Fruit fly (Drosophila melanogaster) whole organism, wandering third instar larva: ENCODE data around the gene CG14551.
A peak's percentile ranks its signal among the peaks of the same experiment; 100 is the strongest.

Source experiments
- Abd-B ChIP-seq: fragments of >200 bp; optimal IDR thresholded peaks from 2 replicates; lab custom pipeline; 2017; ENCODE audit warnings: missing biosample characterization, missing genetic modification characterization
- CG32264 ChIP-seq: fragments of 200-800 bp; sonication (Bioruptor generic); optimal IDR thresholded peaks from 2 replicates; lab custom pipeline; 2016; ENCODE audit warnings: missing biosample characterization, missing genetic modification characterization
- CG9705 ChIP-seq: fragments of 200-800 bp; sonication (Bioruptor generic); optimal IDR thresholded peaks from 2 replicates; lab custom pipeline; 2018; ENCODE audit warnings: missing biosample characterization, mild to moderate bottlenecking, missing genetic modification characterization
- CrebA ChIP-seq: fragments of 200-800 bp; sonication (Bioruptor generic); optimal IDR thresholded peaks from 2 replicates; lab custom pipeline; 2016; ENCODE audit warnings: missing biosample characterization, mild to moderate bottlenecking, missing genetic modification characterization, borderline replicate concordance
- Dfd ChIP-seq: fragments of >200 bp; optimal IDR thresholded peaks from 2 replicates; lab custom pipeline; 2017; ENCODE audit warnings: missing biosample characterization, missing genetic modification characterization
- Dif ChIP-seq: fragments of 200-275, 200-300 bp; sonication (Bioruptor generic); optimal IDR thresholded peaks from 2 replicates; lab custom pipeline; 2018; ENCODE audit warnings: missing biosample characterization, missing genetic modification characterization; ENCODE audit not compliant: partially characterized antibody
- GATAd ChIP-seq: sonication (Bioruptor generic); optimal IDR thresholded peaks from 2 replicates; lab custom pipeline; 2016; ENCODE audit warnings: missing biosample characterization, missing genetic modification characterization
- HLH106 ChIP-seq: fragments of 200-800 bp; optimal IDR thresholded peaks from 3 replicates; lab custom pipeline; 2019; ENCODE audit warnings: missing biosample characterization, mild to moderate bottlenecking, missing genetic modification characterization, moderate library complexity
- Hnf4 ChIP-seq: fragments of 200-800 bp; sonication (Bioruptor generic); optimal IDR thresholded peaks from 2 replicates; lab custom pipeline; 2016; ENCODE audit warnings: missing biosample characterization, mild to moderate bottlenecking, missing genetic modification characterization
- Hr78 ChIP-seq: fragments of >200 bp; optimal IDR thresholded peaks from 2 replicates; lab custom pipeline; 2017; ENCODE audit warnings: missing biosample characterization, missing genetic modification characterization
- Hr83 ChIP-seq: fragments of 200-300 bp; sonication (Bioruptor generic); optimal IDR thresholded peaks from 2 replicates; lab custom pipeline; 2016; ENCODE audit warnings: missing biosample characterization, mild to moderate bottlenecking, missing genetic modification characterization, moderate library complexity; ENCODE audit not compliant: poor library complexity, severe bottlenecking
- Mio ChIP-seq: sonication (Bioruptor generic); optimal IDR thresholded peaks from 2 replicates; lab custom pipeline; 2016; ENCODE audit warnings: missing biosample characterization, missing genetic modification characterization
- Myc ChIP-seq: fragments of >200 bp; optimal IDR thresholded peaks from 2 replicates; lab custom pipeline; 2017
- N ChIP-seq: fragments of >200 bp; optimal IDR thresholded peaks from 2 replicates; lab custom pipeline; 2018; ENCODE audit warnings: missing biosample characterization, missing external identifiers, missing genetic modification characterization
- OdsH ChIP-seq: fragments of 200-800 bp; sonication (Bioruptor generic); optimal IDR thresholded peaks from 2 replicates; lab custom pipeline; 2016; ENCODE audit warnings: missing biosample characterization, mild to moderate bottlenecking, missing genetic modification characterization
- Rel ChIP-seq, 2 experiments: fragments of 200-800 bp; sonication (Bioruptor generic) in 1 of 2; optimal IDR thresholded peaks; 2 replicates in 1 of 2; 3 replicates in 1 of 2; lab custom pipeline; 2016 to 2019; ENCODE audit warnings: mild to moderate bottlenecking in 2 of 2, missing biosample characterization in 2 of 2, missing genetic modification characterization in 2 of 2, moderate library complexity in 1 of 2
- Sp1 ChIP-seq: fragments of 200-800 bp; sonication (Bioruptor generic); optimal IDR thresholded peaks from 3 replicates; lab custom pipeline; 2019; ENCODE audit warnings: missing biosample characterization, mild to moderate bottlenecking, missing genetic modification characterization, moderate library complexity
- Vsx2 ChIP-seq: fragments of 200-300, 225-300 bp; sonication (Bioruptor generic); optimal IDR thresholded peaks from 2 replicates; lab custom pipeline; 2018; ENCODE audit warnings: missing biosample characterization, missing genetic modification characterization; ENCODE audit not compliant: partially characterized antibody
- br ChIP-seq: fragments of 200-800 bp; sonication (Bioruptor generic); optimal IDR thresholded peaks from 2 replicates; lab custom pipeline; 2016; ENCODE audit warnings: missing biosample characterization, missing genetic modification characterization
- brk ChIP-seq: fragments of 200-800 bp; sonication (Bioruptor generic); optimal IDR thresholded peaks from 2 replicates; lab custom pipeline; 2016; ENCODE audit warnings: missing biosample characterization, mild to moderate bottlenecking, missing genetic modification characterization
- dl ChIP-seq, 2 experiments: fragments of 175-275, 200-275 bp in 1 of 2; fragments of 200-275 bp in 1 of 2; sonication (Bioruptor generic); optimal IDR thresholded peaks; lab custom pipeline; 2018; ENCODE audit warnings: mild to moderate bottlenecking in 2 of 2, missing biosample characterization in 2 of 2, missing genetic modification characterization in 2 of 2, moderate library complexity in 2 of 2; ENCODE audit not compliant: partially characterized antibody in 2 of 2, insufficient read depth in 1 of 2
- dmrt93B ChIP-seq: fragments of 200-800 bp; sonication (Bioruptor generic); optimal IDR thresholded peaks from 2 replicates; lab custom pipeline; 2018; ENCODE audit warnings: missing biosample characterization, mild to moderate bottlenecking, missing genetic modification characterization
- dsf ChIP-seq: sonication (Bioruptor generic); optimal IDR thresholded peaks from 2 replicates; lab custom pipeline; 2016; ENCODE audit warnings: missing biosample characterization, missing genetic modification characterization, borderline replicate concordance
- ey ChIP-seq: fragments of 200-800 bp; sonication (Bioruptor generic); optimal IDR thresholded peaks from 2 replicates; lab custom pipeline; 2016; ENCODE audit warnings: missing biosample characterization, missing genetic modification characterization
- foxo ChIP-seq, 2 experiments: fragments of 200-800 bp; sonication (Bioruptor generic); optimal IDR thresholded peaks; 2 replicates in 1 of 2; 3 replicates in 1 of 2; lab custom pipeline; 2016 to 2017; ENCODE audit warnings: missing biosample characterization in 2 of 2, missing genetic modification characterization in 2 of 2
- fru ChIP-seq: fragments of 200-800 bp; sonication (Bioruptor generic); optimal IDR thresholded peaks from 3 replicates; lab custom pipeline; 2016; ENCODE audit warnings: missing biosample characterization, mild to moderate bottlenecking, missing genetic modification characterization
- jim ChIP-seq: fragments of 175-275, 200-325 bp; sonication (Bioruptor generic); optimal IDR thresholded peaks from 2 replicates; lab custom pipeline; 2016; ENCODE audit warnings: missing biosample characterization, mild to moderate bottlenecking, missing genetic modification characterization
- lola ChIP-seq: fragments of >200 bp; optimal IDR thresholded peaks from 2 replicates; lab custom pipeline; 2017; ENCODE audit warnings: missing biosample characterization, missing genetic modification characterization
- pan ChIP-seq: fragments of >200 bp; optimal IDR thresholded peaks from 2 replicates; lab custom pipeline; 2017
- psq ChIP-seq: fragments of 200-800 bp; sonication (Bioruptor generic); optimal IDR thresholded peaks from 3 replicates; lab custom pipeline; 2017; ENCODE audit warnings: missing biosample characterization, mild to moderate bottlenecking, missing genetic modification characterization, moderate library complexity
- rgr ChIP-seq: fragments of 200-800 bp; sonication (Bioruptor generic); optimal IDR thresholded peaks from 3 replicates; lab custom pipeline; 2016; ENCODE audit warnings: missing biosample characterization, mild to moderate bottlenecking, missing genetic modification characterization
- sage ChIP-seq: fragments of 200-800 bp; sonication (Bioruptor generic); optimal IDR thresholded peaks from 2 replicates; lab custom pipeline; 2016; ENCODE audit warnings: missing biosample characterization, mild to moderate bottlenecking, missing genetic modification characterization
- sv ChIP-seq: fragments of 200-800 bp; sonication (Bioruptor generic); optimal IDR thresholded peaks from 3 replicates; lab custom pipeline; 2016; ENCODE audit warnings: missing biosample characterization, missing genetic modification characterization
- tai ChIP-seq: sonication (Bioruptor generic); optimal IDR thresholded peaks from 2 replicates; lab custom pipeline; 2016; ENCODE audit warnings: missing biosample characterization, missing genetic modification characterization
- usp ChIP-seq: fragments of >200 bp; optimal IDR thresholded peaks from 2 replicates; lab custom pipeline; 2017; ENCODE audit warnings: missing biosample characterization, missing genetic modification characterization
- woc ChIP-seq: sonication (Bioruptor generic); optimal IDR thresholded peaks from 2 replicates; lab custom pipeline; 2016; ENCODE audit warnings: missing biosample characterization, mild to moderate bottlenecking, missing genetic modification characterization

CG14551 gene

dm6 chr3R:26026631-26027274, 36.1 kb downstream of the CG14551 start:
- no peak for TF ChIP-seq Dif (GFP tag; lab: Kevin White, UChicago)
- no peak for TF ChIP-seq dl (GFP tag; optimal IDR thresholded peaks at IDR 0.05; lab: Kevin White, UChicago; ENCODE audit: insufficient read depth in 1 of 2, partially characterized antibody in 2 of 2)
- TF ChIP-seq brk (GFP tag; lab: Kevin White, UChicago): no peak
- TF ChIP-seq Hr83: no peak
- TF ChIP-seq N: no peak
- no peak for TF ChIP-seq psq
- no peak for TF ChIP-seq dmrt93B (GFP tag; lab: Kevin White, UChicago)
- TF ChIP-seq Sp1: no peak
- TF ChIP-seq woc (GFP tag; lab: Kevin White, UChicago): no peak
- TF ChIP-seq fru (GFP tag; lab: Kevin White, UChicago): no peak
- no peak for TF ChIP-seq lola (GFP tag; lab: Kevin White, UChicago)
- no peak for TF ChIP-seq jim (GFP tag; lab: Kevin White, UChicago)
- TF ChIP-seq foxo (GFP tag; optimal IDR thresholded peaks at IDR 0.05; lab: Kevin White, UChicago): no peak
- no peak for TF ChIP-seq Myc
- TF ChIP-seq Hr78 (GFP tag; lab: Kevin White, UChicago): no peak

- no peak for TF ChIP-seq lola (GFP tag; lab: Kevin White, UChicago)
- no peak for TF ChIP-seq N
- no peak for TF ChIP-seq Vsx2 (GFP tag; lab: Kevin White, UChicago)
- no peak for TF ChIP-seq OdsH
- no peak for TF ChIP-seq psq
- TF ChIP-seq ey (GFP tag; lab: Kevin White, UChicago): no peak
- TF ChIP-seq Mio (GFP tag; lab: Kevin White, UChicago): no peak
- no peak for TF ChIP-seq CG32264 (GFP tag; lab: Kevin White, UChicago)
- no peak for TF ChIP-seq fru (GFP tag; lab: Kevin White, UChicago)
- no peak for TF ChIP-seq tai (GFP tag; lab: Kevin White, UChicago)
- TF ChIP-seq Dfd: no peak
- TF ChIP-seq Hr83: no peak
- TF ChIP-seq dmrt93B (GFP tag; lab: Kevin White, UChicago): no peak
- TF ChIP-seq dsf: no peak
- no peak for TF ChIP-seq Abd-B (GFP tag; lab: Kevin White, UChicago)
Observed at dm6 chr3R:26024596-26025213, 38.1 kb downstream of the CG14551 start.

dm6 chr3R:26023252-26023651, 39.6 kb downstream of the CG14551 start:
- TF ChIP-seq dmrt93B (GFP tag; lab: Kevin White, UChicago) (no peak), fru (GFP tag; lab: Kevin White, UChicago) (no peak), jim (GFP tag; lab: Kevin White, UChicago) (no peak), Dif (GFP tag; lab: Kevin White, UChicago) (no peak), tai (GFP tag; lab: Kevin White, UChicago) (no peak), foxo (GFP tag; optimal IDR thresholded peaks at IDR 0.05; lab: Kevin White, UChicago) (no peak), br (GFP tag; lab: Kevin White, UChicago) (no peak), sage (GFP tag; lab: Kevin White, UChicago) (no peak), ey (GFP tag; lab: Kevin White, UChicago) (no peak), CG9705 (GFP tag; lab: Kevin White, UChicago) (no peak), psq (no peak), HLH106 (tag; lab: Kevin White, UChicago) (no peak)

- TF ChIP-seq N (no peak), ey (GFP tag; lab: Kevin White, UChicago) (peak; percentile 88), fru (GFP tag; lab: Kevin White, UChicago) (peak; percentile 89), Hnf4 (peak; percentile 54), foxo (GFP tag; optimal IDR thresholded peaks at IDR 0.05; lab: Kevin White, UChicago) (peak in 1 of 2 experiments; percentile 91), rgr (GFP tag; lab: Kevin White, UChicago) (peak; percentile 87), pan (lab: Kevin White, UChicago) (no peak), psq (peak; percentile 88), OdsH (peak; percentile 89), lola (GFP tag; lab: Kevin White, UChicago) (no peak), dmrt93B (GFP tag; lab: Kevin White, UChicago) (peak; percentile 93), Dif (GFP tag; lab: Kevin White, UChicago) (peak; percentile 75), CrebA (GFP tag; lab: Kevin White, UChicago) (no peak), sv (GFP tag; lab: Kevin White, UChicago) (peak; percentile 78), woc (GFP tag; lab: Kevin White, UChicago) (peak; percentile 94), Abd-B (GFP tag; lab: Kevin White, UChicago) (no peak), usp (GFP tag; lab: Kevin White, UChicago) (no peak), Mio (GFP tag; lab: Kevin White, UChicago) (no peak), br (GFP tag; lab: Kevin White, UChicago) (peak; percentile 71), Hr78 (GFP tag; lab: Kevin White, UChicago) (no peak), CG9705 (GFP tag; lab: Kevin White, UChicago) (peak; percentile 86), dsf (no peak), tai (GFP tag; lab: Kevin White, UChicago) (no peak), dl (GFP tag; optimal IDR thresholded peaks at IDR 0.05; lab: Kevin White, UChicago; ENCODE audit: insufficient read depth in 1 of 2, partially characterized antibody in 2 of 2) (peak in 1 of 2 experiments; percentile 65), Rel (GFP tag; optimal IDR thresholded peaks at IDR 0.05; lab: Kevin White, UChicago) (no peak), Rel (tag; optimal IDR thresholded peaks at IDR 0.05; lab: Kevin White, UChicago) (peak; percentile 19), CG32264 (GFP tag; lab: Kevin White, UChicago) (no peak), GATAd (GFP tag; lab: Kevin White, UChicago) (no peak)
Observed at dm6 chr3R:26021195-26021914, 41.5 kb downstream of the CG14551 start.
